Fruit fly (Drosophila melanogaster): ENCODE data around the gene Snoo.

Snoo gene

DNA sequence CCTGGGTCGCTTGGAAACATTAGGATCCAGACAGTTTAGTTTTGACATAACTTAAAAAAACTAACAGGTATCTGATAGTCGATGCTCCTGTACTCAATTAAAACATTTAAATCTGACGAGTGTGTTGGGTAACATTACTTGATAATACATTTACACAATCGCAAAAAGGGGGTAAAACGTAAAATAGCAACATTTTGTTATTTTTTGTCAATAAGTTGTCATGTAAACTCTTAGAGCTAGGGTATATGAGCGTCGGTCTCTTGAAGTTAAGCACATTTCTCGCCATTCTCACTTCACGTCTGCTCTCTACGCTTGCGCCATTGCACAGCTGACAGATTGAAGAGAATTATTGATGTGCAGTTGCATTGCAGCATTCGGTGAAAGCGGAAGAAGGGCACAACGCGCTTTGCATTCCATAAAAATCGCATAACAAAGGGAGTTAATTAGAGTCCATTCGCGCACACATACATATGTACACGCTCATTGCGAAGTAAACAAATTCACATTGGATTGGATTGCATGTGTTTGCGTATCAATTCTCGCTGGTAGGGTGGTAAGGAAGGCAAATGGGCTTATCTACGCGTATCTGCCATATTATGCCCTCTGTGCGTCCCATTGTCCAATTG lies 1.0 kb upstream of the Snoo start (continued):
- peak; percentile 19 for TF ChIP-seq az2 (GFP tag; optimal IDR thresholded peaks at IDR 0.05)
- TF ChIP-seq CG31441 (GFP tag; IDR thresholded peaks at IDR 0.05): 0 out of 2 replicates have a peak, but pooled peaks have one; percentile 15
- peak; percentile 64 for TF ChIP-seq nerfin-2 (GFP tag; IDR thresholded peaks at IDR 0.05; ENCODE audit: partially characterized antibody)
- no peak for TF ChIP-seq dati (GFP tag; IDR thresholded peaks at IDR 0.05)
- no peak for TF ChIP-seq Kr (GFP tag; optimal IDR thresholded peaks at IDR 0.05)
- no peak for TF ChIP-seq croc (GFP tag; conservative IDR thresholded peaks at IDR 0.05)
- TF ChIP-seq ranshi (GFP tag; IDR thresholded peaks at IDR 0.05): 0 out of 2 replicates have a peak, but pooled peaks have one; percentile 12
- peak; percentile 17 for TF ChIP-seq grau (tag; optimal IDR thresholded peaks at IDR 0.05)
- no peak for TF ChIP-seq HLH54F (GFP tag; optimal IDR thresholded peaks at IDR 0.05)
- TF ChIP-seq onecut (GFP tag; IDR thresholded peaks at IDR 0.05): peak; percentile 23; the same call in 1 of the 2 replicates
- no peak for TF ChIP-seq tio (GFP tag; optimal IDR thresholded peaks at IDR 0.05)
- no peak for TF ChIP-seq lbe (GFP tag; optimal IDR thresholded peaks at IDR 0.05)
- no peak for TF ChIP-seq insv (GFP tag; optimal IDR thresholded peaks at IDR 0.05)
- peak; percentile 71 for TF ChIP-seq Med (GFP tag)
- TF ChIP-seq CG17359 (tag; optimal IDR thresholded peaks at IDR 0.05): peak; percentile 26
- peak; percentile 11 for TF ChIP-seq CG3163 (GFP tag; optimal IDR thresholded peaks at IDR 0.05)
- TF ChIP-seq CG18619 (GFP tag; optimal IDR thresholded peaks at IDR 0.05): no peak
- TF ChIP-seq Sin3A (optimal IDR thresholded peaks at IDR 0.05): no peak
- TF ChIP-seq Bteb2 (GFP tag; optimal IDR thresholded peaks at IDR 0.05): peak; percentile 9
- no peak for TF ChIP-seq CG11560 (tag; IDR thresholded peaks at IDR 0.05)
- TF ChIP-seq slp2 (GFP tag; optimal IDR thresholded peaks at IDR 0.05): no peak
- 0 out of 3 replicates have a peak, but pooled peaks have one; percentile 36 for TF ChIP-seq CG11695 (GFP tag; IDR thresholded peaks at IDR 0.05)
- peak; percentile 41 for TF ChIP-seq Neu2 (GFP tag; optimal IDR thresholded peaks at IDR 0.05; ENCODE audit: borderline replicate concordance)
- no peak for TF ChIP-seq CG17385 (GFP tag; optimal IDR thresholded peaks at IDR 0.05)
- TF ChIP-seq ind (GFP tag; optimal IDR thresholded peaks at IDR 0.05): peak; percentile 7
- peak; percentile 44 for TF ChIP-seq mirr (GFP tag; optimal IDR thresholded peaks at IDR 0.05)
- no peak for TF ChIP-seq CG11723 (GFP tag; optimal IDR thresholded peaks at IDR 0.05)
- peak; percentile 13 for TF ChIP-seq CG1603 (tag; optimal IDR thresholded peaks at IDR 0.05)
- TF ChIP-seq dm (GFP tag; optimal IDR thresholded peaks at IDR 0.05): no peak
- peak; percentile 24 for TF ChIP-seq CG12219 (GFP tag; optimal IDR thresholded peaks at IDR 0.05)
- TF ChIP-seq sqz (GFP tag; optimal IDR thresholded peaks at IDR 0.05): peak; percentile 5
- TF ChIP-seq CG14441 (GFP tag; IDR thresholded peaks at IDR 0.05): 0 out of 2 replicates have a peak, but pooled peaks have one; percentile 8
- peak; percentile 42 for TF ChIP-seq CG11504 (tag; optimal IDR thresholded peaks at IDR 0.05)
- TF ChIP-seq cad (GFP tag; optimal IDR thresholded peaks at IDR 0.05): no peak
- TF ChIP-seq Ptx1 (GFP tag; IDR thresholded peaks at IDR 0.05): peak; percentile 30; the same call in 1 of the 2 replicates
- TF ChIP-seq CG17361 (GFP tag; IDR thresholded peaks at IDR 0.05): peak; percentile 33; the same call in 1 of the 3 replicates
- no peak for TF ChIP-seq CG8290 (GFP tag; optimal IDR thresholded peaks at IDR 0.05)
- peak in 1 of 2 experiments; percentile 51 for TF ChIP-seq CG8290 (tag; optimal IDR thresholded peaks at IDR 0.05)
- peak; percentile 27 for TF ChIP-seq fd96Cb (tag; optimal IDR thresholded peaks at IDR 0.05)
- TF ChIP-seq cg (GFP tag; optimal IDR thresholded peaks at IDR 0.05): peak; percentile 22
- peak; percentile 38; the same call in 1 of the 2 replicates for TF ChIP-seq Atf6 (GFP tag; IDR thresholded peaks at IDR 0.05)
- TF ChIP-seq Sox102F (GFP tag; optimal IDR thresholded peaks at IDR 0.05): peak; percentile 12
- no peak for TF ChIP-seq CG32767 (GFP tag; IDR thresholded peaks at IDR 0.05)
- no peak for TF ChIP-seq Hr3 (GFP tag; optimal IDR thresholded peaks at IDR 0.05)
- peak; percentile 46 for TF ChIP-seq gem (tag; optimal IDR thresholded peaks at IDR 0.05)
- TF ChIP-seq CG14965 (GFP tag; optimal IDR thresholded peaks at IDR 0.05; ENCODE audit: borderline replicate concordance): peak; percentile 6
- TF ChIP-seq sna (GFP tag; IDR thresholded peaks at IDR 0.05; ENCODE audit: partially characterized antibody): peak; percentile 31; the same call in 1 of the 2 replicates
- peak; percentile 5 for TF ChIP-seq trem (tag; optimal IDR thresholded peaks at IDR 0.05)
- peak; percentile 9 for TF ChIP-seq en (GFP tag; optimal IDR thresholded peaks at IDR 0.05)
- peak in 1 of 2 experiments; percentile 22 for TF ChIP-seq Hr51 (GFP tag; optimal IDR thresholded peaks at IDR 0.05)

All from whole organism, embryonic.